Worm (Caenorhabditis elegans) whole organism, L1 larva: ENCODE measurements around the gene pycr-4.

Source experiments
- aha-1 ChIP-seq: fragments of 150-350 bp; optimal IDR thresholded peaks from 2 replicates; lab custom pipeline; 2014; ENCODE audit warnings: missing biosample characterization, missing genetic modification characterization
- alr-1 ChIP-seq: fragments of 200-800 bp; sonication (Bioruptor generic); optimal IDR thresholded peaks from 2 replicates; lab custom pipeline; 2018; ENCODE audit warnings: borderline replicate concordance, mild to moderate bottlenecking, missing genetic modification characterization, missing compliant biosample characterization
- ceh-63 ChIP-seq: fragments of 200-800 bp; sonication (Bioruptor generic); optimal IDR thresholded peaks from 2 replicates; lab custom pipeline; 2018; ENCODE audit warnings: mild to moderate bottlenecking, missing genetic modification characterization, missing compliant biosample characterization
- ceh-8 ChIP-seq: fragments of 200-800 bp; sonication (Bioruptor generic); optimal IDR thresholded peaks from 2 replicates; lab custom pipeline; 2018; ENCODE audit warnings: mild to moderate bottlenecking, missing genetic modification characterization, moderate library complexity, missing compliant biosample characterization
- ceh-82 ChIP-seq, 3 experiments: fragments of 150-350 bp in 1 of 3; sonication (generic microtip) in 2 of 3; optimal IDR thresholded peaks; 2 replicates each; lab custom pipeline; 2014 to 2017; ENCODE audit warnings: missing biosample characterization in 3 of 3, missing genetic modification characterization in 3 of 3
- ceh-88 ChIP-seq: fragments of 200-800 bp; sonication (Bioruptor generic); IDR thresholded peaks from 2 replicates; pipeline ENCODE4 v1.3.6; 2022; ENCODE audit warnings: missing genetic modification characterization, missing compliant biosample characterization
- dsc-1 ChIP-seq: sonication (generic microtip); optimal IDR thresholded peaks from 2 replicates; lab custom pipeline; 2016; ENCODE audit warnings: mild to moderate bottlenecking, missing genetic modification characterization, missing compliant biosample characterization
- efl-1 ChIP-seq, 4 experiments: fragments of 150-350 bp; optimal IDR thresholded peaks in 3 of 4; peaks in 1 of 4; 1 replicate in 1 of 4; 2 replicates in 3 of 4; lab custom pipeline; 2014; ENCODE audit warnings: missing biosample characterization in 2 of 4, missing genetic modification characterization in 2 of 4, missing genetic modification reagents in 2 of 4
- egl-13 ChIP-seq: sonication (generic microtip); optimal IDR thresholded peaks from 2 replicates; lab custom pipeline; 2016; ENCODE audit warnings: missing genotype, missing genetic modification reagents, missing genetic modification characterization, missing compliant biosample characterization
- egl-27 ChIP-seq, 2 experiments: fragments of 150-350 bp in 1 of 2; sonication (generic microtip); optimal IDR thresholded peaks; 3 replicates each; lab custom pipeline; 2017 to 2018; ENCODE audit warnings: missing biosample characterization in 2 of 2, missing genetic modification characterization in 2 of 2, missing genetic modification reagents in 2 of 2
- elt-3 ChIP-seq, 6 experiments: fragments of 150-350 bp in 1 of 6; sonication (generic microtip); optimal IDR thresholded peaks; 2 replicates each; lab custom pipeline; 2017 to 2018; ENCODE audit warnings: missing biosample characterization in 6 of 6, missing genetic modification characterization in 6 of 6, inconsistent platforms in 1 of 6
- ets-5 ChIP-seq: fragments of 200-800 bp; sonication (Bioruptor generic); IDR thresholded peaks from 2 replicates; pipeline ENCODE4 v1.3.6; 2022; ENCODE audit warnings: missing genetic modification characterization, missing compliant biosample characterization
- fkh-10 ChIP-seq: sonication (generic microtip); optimal IDR thresholded peaks from 2 replicates; lab custom pipeline; 2017; ENCODE audit warnings: missing biosample characterization, missing genetic modification reagents, missing genetic modification characterization
- grh-1 ChIP-seq: fragments of 200-800 bp; sonication (Bioruptor generic); IDR thresholded peaks from 2 replicates; pipeline ENCODE4 v1.3.6; 2022; ENCODE audit warnings: missing genetic modification reagents, missing genetic modification characterization, missing compliant biosample characterization
- hlh-4 ChIP-seq: sonication (generic microtip); optimal IDR thresholded peaks from 2 replicates; lab custom pipeline; 2016; ENCODE audit warnings: mild to moderate bottlenecking, missing genetic modification characterization, missing compliant biosample characterization
- irx-1 ChIP-seq: sonication (generic microtip); optimal IDR thresholded peaks from 2 replicates; lab custom pipeline; 2016; ENCODE audit warnings: missing genetic modification characterization, missing compliant biosample characterization
- jun-1 ChIP-seq: fragments of 150-350 bp; optimal IDR thresholded peaks from 2 replicates; lab custom pipeline; 2014; ENCODE audit warnings: missing biosample characterization, missing genetic modification reagents, missing genetic modification characterization
- lin-13 ChIP-seq: fragments of 150-350 bp; optimal IDR thresholded peaks from 2 replicates; lab custom pipeline; 2014; ENCODE audit warnings: missing biosample characterization, missing genetic modification reagents, missing genetic modification characterization
- lin-14 ChIP-seq: fragments of 200-800 bp; sonication (Bioruptor generic); optimal IDR thresholded peaks from 2 replicates; lab custom pipeline; 2018; ENCODE audit warnings: mild to moderate bottlenecking, missing genetic modification characterization, moderate library complexity, missing compliant biosample characterization
- lin-39 ChIP-seq: fragments of 150-350 bp; optimal IDR thresholded peaks from 2 replicates; lab custom pipeline; 2014; ENCODE audit warnings: missing biosample characterization, missing genetic modification reagents, missing genetic modification characterization
- lsy-2 ChIP-seq, 2 experiments: fragments of 150-350 bp; optimal IDR thresholded peaks; 2 replicates each; lab custom pipeline; 2014; ENCODE audit warnings: missing biosample characterization in 2 of 2, missing genetic modification characterization in 2 of 2
- mab-9 ChIP-seq: fragments of 200-800 bp; sonication (Bioruptor generic); IDR thresholded peaks from 2 replicates; pipeline ENCODE4 v1.3.6; 2022; ENCODE audit warnings: missing genetic modification reagents, missing genetic modification characterization, missing compliant biosample characterization
- mef-2 ChIP-seq: fragments of 150-350 bp; optimal IDR thresholded peaks from 2 replicates; lab custom pipeline; 2014; ENCODE audit warnings: missing biosample characterization, missing genetic modification characterization
- nhr-11 ChIP-seq: fragments of 150-350 bp; optimal IDR thresholded peaks from 2 replicates; lab custom pipeline; 2014; ENCODE audit warnings: missing biosample characterization, missing genetic modification characterization
- nhr-12 ChIP-seq: sonication (generic microtip); optimal IDR thresholded peaks from 2 replicates; lab custom pipeline; 2017; ENCODE audit warnings: missing biosample characterization, missing genetic modification characterization
- nhr-19 ChIP-seq: fragments of 200-800 bp; sonication (Bioruptor generic); conservative IDR thresholded peaks from 2 replicates; pipeline ENCODE4 v1.3.6; 2022; ENCODE audit warnings: missing genetic modification characterization, missing compliant biosample characterization
- nhr-20 ChIP-seq: sonication (generic microtip); optimal IDR thresholded peaks from 2 replicates; lab custom pipeline; 2016; ENCODE audit warnings: mild to moderate bottlenecking, missing genetic modification characterization, missing compliant biosample characterization
- nhr-237 ChIP-seq: fragments of 150-350 bp; optimal IDR thresholded peaks from 2 replicates; lab custom pipeline; 2014; ENCODE audit warnings: missing biosample characterization, missing genetic modification characterization
- nhr-77 ChIP-seq: fragments of 150-350 bp; optimal IDR thresholded peaks from 2 replicates; lab custom pipeline; 2014; ENCODE audit warnings: missing biosample characterization, missing genetic modification characterization
- nhr-84 ChIP-seq: sonication (generic microtip); optimal IDR thresholded peaks from 2 replicates; lab custom pipeline; 2017; ENCODE audit warnings: missing biosample characterization, missing genetic modification characterization
- nhr-85 ChIP-seq: sonication (generic microtip); peaks from one replicate; lab custom pipeline; 2016; ENCODE audit warnings: missing genetic modification characterization, inconsistent platforms, missing compliant biosample characterization
- pag-3 ChIP-seq: sonication (generic microtip); optimal IDR thresholded peaks from 2 replicates; lab custom pipeline; 2017; ENCODE audit warnings: missing genetic modification characterization, mild to moderate bottlenecking, missing compliant biosample characterization, antibody characterized with exemption, borderline replicate concordance; ENCODE audit not compliant: insufficient read depth
- pax-3 ChIP-seq: fragments of 200-800 bp; sonication (Bioruptor generic); optimal IDR thresholded peaks from 2 replicates; lab custom pipeline; 2018; ENCODE audit warnings: mild to moderate bottlenecking, missing genetic modification characterization, moderate library complexity, missing compliant biosample characterization
- rnt-1 ChIP-seq: sonication (generic microtip); optimal IDR thresholded peaks from 2 replicates; lab custom pipeline; 2016; ENCODE audit warnings: mild to moderate bottlenecking, missing genetic modification characterization, moderate library complexity, missing compliant biosample characterization
- skn-1 ChIP-seq: fragments of 150-350 bp; optimal IDR thresholded peaks from 2 replicates; lab custom pipeline; 2014; ENCODE audit warnings: missing biosample characterization, missing genetic modification characterization
- snpc-4 ChIP-seq: fragments of 150-350 bp; optimal IDR thresholded peaks from 2 replicates; lab custom pipeline; 2014; ENCODE audit warnings: missing biosample characterization, missing genetic modification characterization
- sptf-1 ChIP-seq: fragments of 150-350 bp; optimal IDR thresholded peaks from 2 replicates; lab custom pipeline; 2014; ENCODE audit warnings: missing biosample characterization, missing genetic modification characterization
- sup-37 ChIP-seq: fragments of 200-800 bp; sonication (Bioruptor generic); optimal IDR thresholded peaks from 2 replicates; lab custom pipeline; 2018; ENCODE audit warnings: mild to moderate bottlenecking, missing genetic modification characterization, missing compliant biosample characterization
- unc-130 ChIP-seq: fragments of 150-350 bp; optimal IDR thresholded peaks from 2 replicates; lab custom pipeline; 2017; ENCODE audit warnings: missing biosample characterization, missing genetic modification characterization, inconsistent platforms
- unc-30 ChIP-seq: sonication (generic microtip); optimal IDR thresholded peaks from 2 replicates; lab custom pipeline; 2017; ENCODE audit warnings: missing biosample characterization, missing genetic modification characterization
- zip-4 ChIP-seq: fragments of 200-800 bp; sonication (Bioruptor generic); optimal IDR thresholded peaks from 2 replicates; lab custom pipeline; 2018; ENCODE audit warnings: mild to moderate bottlenecking, missing genetic modification characterization, moderate library complexity, missing compliant biosample characterization
- ztf-4 ChIP-seq: fragments of 150-350 bp; optimal IDR thresholded peaks from 2 replicates; lab custom pipeline; 2014; ENCODE audit warnings: missing biosample characterization, missing genetic modification characterization

pycr-4 gene

DNA sequence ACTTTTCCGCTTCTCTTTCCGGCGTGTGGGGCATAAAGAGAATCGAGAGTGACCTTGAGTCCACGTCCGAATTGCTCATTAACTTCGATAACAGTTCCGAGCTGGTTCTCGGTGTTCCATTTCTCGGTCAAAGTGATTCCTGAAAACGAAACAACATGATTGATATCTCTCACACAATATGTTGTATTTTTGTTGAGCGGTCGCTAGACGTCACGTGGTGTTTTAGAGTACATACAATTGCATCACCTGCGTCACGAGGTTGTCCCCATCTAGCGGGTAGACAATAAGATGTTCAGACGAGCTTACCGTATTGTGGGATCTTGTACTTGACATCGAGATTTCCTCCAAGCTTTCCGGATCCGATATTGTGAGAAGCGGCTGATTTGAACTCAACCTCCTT, 30.2 kb upstream of the pycr-4 start (continued):
- TF ChIP-seq unc-130 (tag; lab: Kevin White, UChicago) (peak; percentile 73), lin-13 (GFP tag; lab: Kevin White, UChicago) (peak; percentile 56), snpc-4 (tag; lab: Kevin White, UChicago) (no peak), elt-3 (tag; optimal IDR thresholded peaks at IDR 0.05; lab: Kevin White, UChicago) (peak in 1 of 6 experiments; percentile 65), rnt-1 (tag; lab: Kevin White, UChicago) (peak; percentile 60), aha-1 (tag; lab: Kevin White, UChicago) (no peak), alr-1 (tag; lab: Kevin White, UChicago) (no peak), lsy-2 (tag; optimal IDR thresholded peaks at IDR 0.05; lab: Kevin White, UChicago) (peak; percentile 35 to 59), unc-30 (tag; lab: Kevin White, UChicago) (no peak), ceh-88 (GFP tag; lab: Robert Waterston, UW) (no peak), ceh-8 (GFP tag; lab: Kevin White, UChicago) (no peak), skn-1 (tag; lab: Kevin White, UChicago) (peak; percentile 37), irx-1 (tag; lab: Kevin White, UChicago) (peak; percentile 17), nhr-237 (no peak), sptf-1 (no peak), nhr-11 (tag; lab: Kevin White, UChicago) (no peak), grh-1 (GFP tag; lab: Robert Waterston, UW) (0 out of 2 replicates have a peak, but pooled peaks have one; percentile 36), ceh-82 (tag; optimal IDR thresholded peaks at IDR 0.05; lab: Kevin White, UChicago) (peak in 1 of 3 experiments; percentile 21), hlh-4 (no peak), pag-3 (tag; lab: Kevin White, UChicago) (no peak), lin-14 (GFP tag; lab: Kevin White, UChicago) (peak; percentile 67), mef-2 (tag; lab: Kevin White, UChicago) (no peak), nhr-84 (tag; lab: Kevin White, UChicago) (no peak), mab-9 (GFP tag; lab: Robert Waterston, UW) (no peak), zip-4 (GFP tag; lab: Kevin White, UChicago) (no peak), pax-3 (tag; lab: Kevin White, UChicago) (peak; percentile 11), ceh-63 (GFP tag; lab: Kevin White, UChicago) (no peak), ztf-4 (tag; lab: Kevin White, UChicago) (peak; percentile 6), egl-13 (tag; lab: Kevin White, UChicago) (no peak)

DNA sequence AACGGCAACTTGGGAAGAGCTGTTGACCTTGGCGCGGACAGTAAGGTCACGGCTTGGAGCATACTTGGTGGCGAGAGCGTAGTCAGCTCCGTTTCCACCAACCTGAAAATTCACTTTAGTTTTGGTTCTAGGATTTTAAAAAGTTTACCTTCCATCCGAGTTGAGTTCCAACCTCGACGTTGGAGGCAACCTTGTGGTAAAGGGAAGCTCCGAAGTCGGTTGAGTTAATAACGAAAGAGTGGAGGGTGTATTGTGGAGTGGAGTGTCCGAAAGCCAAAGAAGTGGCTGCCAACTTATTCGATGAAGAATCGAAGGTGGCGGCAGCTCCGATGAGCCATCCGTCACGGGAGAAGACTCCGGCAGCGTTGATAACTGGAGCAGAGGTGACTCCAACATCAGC, 29.6 kb upstream of the pycr-4 start:
- no peak for TF ChIP-seq dsc-1 (tag; lab: Kevin White, UChicago)
- TF ChIP-seq fkh-10 = no peak
- TF ChIP-seq nhr-19 = no peak
- TF ChIP-seq nhr-20 (tag; lab: Kevin White, UChicago) = no peak
- 0 out of 2 replicates have a peak, but pooled peaks have one; percentile 45 for TF ChIP-seq ets-5 (GFP tag; lab: Robert Waterston, UW)
- no peak for TF ChIP-seq sup-37 (GFP tag; lab: Kevin White, UChicago)
- TF ChIP-seq efl-1 (optimal IDR thresholded peaks at IDR 0.05; lab: Kevin White, UChicago) = no peak
- TF ChIP-seq efl-1 (GFP tag; optimal IDR thresholded peaks at IDR 0.05 in 1 of 2; lab: Kevin White, UChicago) = peak in 1 of 2 experiments; percentile 93
- no peak for TF ChIP-seq elt-3 (tag; optimal IDR thresholded peaks at IDR 0.05; lab: Kevin White, UChicago)
- no peak for TF ChIP-seq nhr-85 (tag; lab: Kevin White, UChicago)
- no peak for TF ChIP-seq nhr-12 (tag; lab: Kevin White, UChicago)
- no peak for TF ChIP-seq egl-27 (tag; optimal IDR thresholded peaks at IDR 0.05; lab: Kevin White, UChicago)
- no peak for TF ChIP-seq jun-1 (tag; lab: Kevin White, UChicago)
- TF ChIP-seq unc-30 (tag; lab: Kevin White, UChicago) = no peak
- no peak for TF ChIP-seq nhr-77 (tag; lab: Kevin White, UChicago)
- TF ChIP-seq lin-39 (tag; lab: Kevin White, UChicago) = no peak
